Worm (Caenorhabditis elegans) whole organism, L4/young adult: ENCODE results near the gene E_BE45912.2.
"Not testable (repeated sequence)": the region's sequence is repeated elsewhere in the genome, so short reads cannot be mapped to it uniquely, and the experiment has no call there.

Experiments
- W03F9.2 ChIP-seq: fragments of 150-350 bp; optimal IDR thresholded peaks from 2 replicates; lab custom pipeline; 2014; ENCODE audit warnings: missing biosample characterization, missing genetic modification characterization
- dao-5 ChIP-seq: sonication (generic microtip); optimal IDR thresholded peaks from 2 replicates; lab custom pipeline; 2016; ENCODE audit warnings: missing genotype, missing genetic modification characterization, moderate library complexity, missing compliant biosample characterization
- him-1 ChIP-seq: sonication (generic microtip); optimal IDR thresholded peaks from 2 replicates; lab custom pipeline; 2016; ENCODE audit warnings: missing genotype, missing genetic modification reagents, missing genetic modification characterization, missing compliant biosample characterization

E_BE45912.2 gene

ce11 chrIII:1030965-1031364 lies at the start of gene E_BE45912.2, which contains the start of gene clc-26:
Gene E_BE45912.2, minus strand, starts transcription at chrIII:1031103.
Gene clc-26, minus strand, starts transcription at chrIII:1031065.
- no peak for TF ChIP-seq W03F9.2 (tag; lab: Kevin White, UChicago)
- TF ChIP-seq dao-5 (tag; lab: Kevin White, UChicago), result no peak
- no peak for TF ChIP-seq him-1 (tag; lab: Kevin White, UChicago)

- TF ChIP-seq him-1 (tag; lab: Kevin White, UChicago) (peak; percentile 23), W03F9.2 (tag; lab: Kevin White, UChicago) (peak; percentile 98), dao-5 (tag; lab: Kevin White, UChicago) (no peak)
Measured at ce11 chrIII:1080536-1080935, 49.6 kb upstream of the E_BE45912.2 start, which contains the start of the genes rab-18 and kbp-4. Gene rab-18, minus strand, starts transcription at chrIII:1080775. Gene kbp-4, plus strand, starts transcription at chrIII:1080901.

ce11 chrIII:1076383-1076782 lies 45.5 kb upstream of the E_BE45912.2 start, which contains the start of gene uaf-1:
Gene uaf-1, minus strand, starts transcription at chrIII:1076555.
- TF ChIP-seq W03F9.2, him-1, dao-5 (tag; lab: Kevin White, UChicago): not testable (repeated sequence)

ce11 chrIII:1074152-1074551 lies 43.2 kb upstream of the E_BE45912.2 start:
- TF ChIP-seq W03F9.2 (tag; lab: Kevin White, UChicago), result no peak
- no peak for TF ChIP-seq dao-5 (tag; lab: Kevin White, UChicago)
- TF ChIP-seq him-1 (tag; lab: Kevin White, UChicago), result no peak

ce11 chrIII:1059961-1060360 lies 29.1 kb upstream of the E_BE45912.2 start, which contains the start of gene BE0003N10.6:
Gene BE0003N10.6, minus strand, starts transcription at chrIII:1060061.
- TF ChIP-seq W03F9.2 (tag; lab: Kevin White, UChicago) (no peak), him-1 (tag; lab: Kevin White, UChicago) (no peak), dao-5 (tag; lab: Kevin White, UChicago) (no peak)

ce11 chrIII:1058881-1059280 lies 28.0 kb upstream of the E_BE45912.2 start:
- no peak for TF ChIP-seq him-1 (tag; lab: Kevin White, UChicago)

- TF ChIP-seq dao-5 (tag; lab: Kevin White, UChicago) (no peak), W03F9.2 (tag; lab: Kevin White, UChicago) (no peak), him-1 (tag; lab: Kevin White, UChicago) (no peak)
Measured at ce11 chrIII:1058074-1058473, 27.2 kb upstream of the E_BE45912.2 start.

- TF ChIP-seq W03F9.2 (tag; lab: Kevin White, UChicago) (no peak), him-1 (tag; lab: Kevin White, UChicago) (no peak), dao-5 (tag; lab: Kevin White, UChicago) (no peak)
Measured at ce11 chrIII:1054096-1054495, 23.2 kb upstream of the E_BE45912.2 start.

- no peak for TF ChIP-seq him-1 (tag; lab: Kevin White, UChicago)
- TF ChIP-seq W03F9.2 (tag; lab: Kevin White, UChicago), result no peak
- TF ChIP-seq dao-5 (tag; lab: Kevin White, UChicago), result no peak
Measured at ce11 chrIII:1053067-1053466, 22.2 kb upstream of the E_BE45912.2 start, which contains the start of gene fbxo-11.2. Gene fbxo-11.2, minus strand, starts transcription at chrIII:1053242.

ce11 chrIII:1052291-1052690 lies 21.4 kb upstream of the E_BE45912.2 start:
- TF ChIP-seq dao-5 (tag; lab: Kevin White, UChicago) (no peak), W03F9.2 (tag; lab: Kevin White, UChicago) (no peak), him-1 (tag; lab: Kevin White, UChicago) (no peak)

- no peak for TF ChIP-seq W03F9.2 (tag; lab: Kevin White, UChicago)
- TF ChIP-seq dao-5 (tag; lab: Kevin White, UChicago), result no peak
- no peak for TF ChIP-seq him-1 (tag; lab: Kevin White, UChicago)
Measured at ce11 chrIII:1051877-1052276, 21.0 kb upstream of the E_BE45912.2 start.

ce11 chrIII:1043790-1044189 lies 12.9 kb upstream of the E_BE45912.2 start:
- TF ChIP-seq dao-5 (tag; lab: Kevin White, UChicago) (no peak), him-1 (tag; lab: Kevin White, UChicago) (no peak), W03F9.2 (tag; lab: Kevin White, UChicago) (no peak)

- no peak for TF ChIP-seq him-1 (tag; lab: Kevin White, UChicago)
- no peak for TF ChIP-seq W03F9.2 (tag; lab: Kevin White, UChicago)
- no peak for TF ChIP-seq dao-5 (tag; lab: Kevin White, UChicago)
Measured at ce11 chrIII:1040059-1040458, 9.2 kb upstream of the E_BE45912.2 start.

ce11 chrIII:1037173-1037572 lies 6.3 kb upstream of the E_BE45912.2 start, which contains the start of the genes chin-1 and BE0003N10.1:
Gene chin-1, minus strand, starts transcription at chrIII:1037212.
Gene BE0003N10.1, plus strand, starts transcription at chrIII:1037492.
- no peak for TF ChIP-seq dao-5 (tag; lab: Kevin White, UChicago)
- TF ChIP-seq W03F9.2 (tag; lab: Kevin White, UChicago), result peak; percentile 45
- no peak for TF ChIP-seq him-1 (tag; lab: Kevin White, UChicago)
